Worm (Caenorhabditis elegans) whole organism, L4/young adult: ENCODE data around the gene his-71.

Source experiments
- W03F9.2 ChIP-seq: fragments of 150-350 bp; optimal IDR thresholded peaks from 2 replicates; lab custom pipeline; 2014; ENCODE audit warnings: missing biosample characterization, missing genetic modification characterization
- dao-5 ChIP-seq: sonication (generic microtip); optimal IDR thresholded peaks from 2 replicates; lab custom pipeline; 2016; ENCODE audit warnings: missing genotype, missing genetic modification characterization, moderate library complexity, missing compliant biosample characterization
- him-1 ChIP-seq: sonication (generic microtip); optimal IDR thresholded peaks from 2 replicates; lab custom pipeline; 2016; ENCODE audit warnings: missing genotype, missing genetic modification reagents, missing genetic modification characterization, missing compliant biosample characterization

DNA sequence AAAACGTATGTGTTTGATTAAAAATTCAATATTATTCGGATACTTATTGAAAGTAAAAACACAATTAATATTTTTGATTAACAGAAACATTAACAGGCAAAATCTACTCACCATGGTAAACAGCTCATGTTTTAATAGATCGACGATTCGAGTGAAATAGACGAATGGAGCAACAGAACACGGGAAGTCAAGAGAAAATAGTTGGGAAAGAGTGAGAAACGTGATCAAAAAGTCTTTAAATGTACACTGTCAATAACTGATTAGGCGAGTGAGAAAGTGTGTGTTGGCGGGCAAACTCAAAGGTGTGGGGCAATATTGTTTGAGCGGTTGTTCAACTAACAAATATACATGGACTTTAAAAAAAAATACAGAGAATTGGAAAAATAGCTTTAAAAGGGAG is 16.1 kb upstream of the his-71 start, which contains the start of gene sdpn-1:
- TF ChIP-seq him-1 (tag; lab: Kevin White, UChicago) (no peak), W03F9.2 (tag; lab: Kevin White, UChicago) (no peak), dao-5 (tag; lab: Kevin White, UChicago) (no peak)
